Worm (Caenorhabditis elegans) whole organism, mixed stage, embryonic: Measurements from ENCODE around the gene F35D2.1.

Experiments used
- sem-2 ChIP-seq: fragments of 200-800 bp; sonication (Bioruptor generic); optimal IDR thresholded peaks from 2 replicates; lab custom pipeline; 2018; ENCODE audit warnings: mild to moderate bottlenecking, missing genetic modification characterization, missing compliant biosample characterization
- unc-62 ChIP-seq: fragments of 150-350 bp; optimal IDR thresholded peaks from 2 replicates; lab custom pipeline; 2014; ENCODE audit warnings: missing biosample characterization, missing genetic modification reagents, missing genetic modification characterization

ce11 chrII:7548044-7548443 is 27.7 kb upstream of the F35D2.1 start, which contains the start of gene fbxa-224:
- TF ChIP-seq sem-2 (GFP tag; lab: Kevin White, UChicago): no peak
- no peak for TF ChIP-seq unc-62
